Worm (Caenorhabditis elegans) whole organism, early embryonic: ENCODE results near the gene egl-19.

Experiments
- ama-1 ChIP-seq: fragments of 150-350 bp; optimal IDR thresholded peaks from 2 replicates; lab custom pipeline; 2014
- hmbx-1 ChIP-seq: sonication (generic microtip); optimal IDR thresholded peaks from 2 replicates; lab custom pipeline; 2016; ENCODE audit warnings: mild to moderate bottlenecking, missing genetic modification characterization, missing compliant biosample characterization
- hmg-4 ChIP-seq: fragments of 200-800 bp; sonication (Bioruptor generic); optimal IDR thresholded peaks from 2 replicates; lab custom pipeline; 2018; ENCODE audit warnings: mild to moderate bottlenecking, missing genetic modification characterization, missing compliant biosample characterization
- tra-4 ChIP-seq: sonication (generic microtip); optimal IDR thresholded peaks from 2 replicates; lab custom pipeline; 2017; ENCODE audit warnings: missing genetic modification characterization, missing compliant biosample characterization

DNA sequence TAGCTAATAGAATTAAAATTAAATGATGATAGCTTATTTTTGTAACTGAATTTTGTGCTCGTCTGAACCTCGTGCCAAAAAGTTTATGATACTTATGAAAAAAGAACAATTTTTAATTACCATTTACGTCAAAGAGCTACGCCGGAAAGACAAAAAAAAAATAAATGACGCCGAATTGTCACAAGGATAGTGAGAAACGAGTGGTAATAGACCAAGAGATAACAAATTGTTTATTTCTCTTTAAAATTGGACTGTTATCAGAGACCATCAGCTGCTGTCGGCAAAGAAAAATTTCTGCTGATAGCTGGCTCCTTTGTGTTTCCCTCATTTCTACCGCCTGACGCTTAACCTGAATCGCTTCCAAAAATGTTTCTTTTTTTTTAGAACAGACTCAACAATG is 11.7 kb upstream of the egl-19 start, which contains the start of gene pitr-1:
- TF ChIP-seq hmbx-1 (tag; lab: Kevin White, UChicago): no peak
- no peak for TF ChIP-seq tra-4 (tag; lab: Kevin White, UChicago)
- TF ChIP-seq ama-1 (lab: Kevin White, UChicago): no peak
- TF ChIP-seq hmg-4: no peak
